Worm (Caenorhabditis elegans): ENCODE measurements around the gene ZK596.2.

DNA sequence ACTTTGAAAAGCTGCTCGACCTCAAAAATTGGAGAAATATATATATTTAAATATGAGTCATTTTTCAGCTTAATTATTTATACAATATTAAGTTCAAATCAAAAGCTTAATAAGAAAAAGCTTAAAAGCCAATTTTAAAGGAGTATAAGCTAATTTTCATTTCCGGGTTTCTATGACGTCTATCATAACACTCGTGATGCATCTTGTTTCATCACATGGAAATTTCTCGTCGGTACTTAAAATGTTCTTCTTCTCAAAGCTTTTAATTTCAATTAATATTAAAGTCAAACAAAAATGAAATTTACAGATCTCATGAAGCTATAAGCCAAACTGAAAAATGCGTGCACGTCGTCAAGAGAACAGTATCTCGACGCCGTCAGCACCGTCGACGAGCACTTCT, 10.7 kb upstream of the ZK596.2 start, which contains the start of gene rbr-2:
- no peak for TF ChIP-seq unc-62 (GFP tag; optimal IDR thresholded peaks at IDR 0.05)
- no peak for TF ChIP-seq nhr-12 (tag; optimal IDR thresholded peaks at IDR 0.05)
- no peak for TF ChIP-seq nhr-237 (tag; optimal IDR thresholded peaks at IDR 0.05)
- no peak for TF ChIP-seq snpc-4 (tag; optimal IDR thresholded peaks at IDR 0.05)
- TF ChIP-seq pha-4 (tag; optimal IDR thresholded peaks at IDR 0.05) = no peak
- TF ChIP-seq bed-3 (GFP tag; optimal IDR thresholded peaks at IDR 0.05) = no peak
- no peak for TF ChIP-seq unc-39 (tag; optimal IDR thresholded peaks at IDR 0.05)
- no peak for TF ChIP-seq nhr-76 (tag; optimal IDR thresholded peaks at IDR 0.05)
- TF ChIP-seq ztf-11 (tag; optimal IDR thresholded peaks at IDR 0.05) = no peak
- no peak for TF ChIP-seq hlh-1 (tag; optimal IDR thresholded peaks at IDR 0.05)
- TF ChIP-seq ceh-83 (GFP tag; optimal IDR thresholded peaks at IDR 0.05) = no peak
- no peak for TF ChIP-seq nhr-28 (tag; optimal IDR thresholded peaks at IDR 0.05)
- no peak for TF ChIP-seq sptf-1 (tag; optimal IDR thresholded peaks at IDR 0.05)
